Worm (Caenorhabditis elegans): ENCODE results near the gene Y42H9AR.5.
A peak's percentile ranks its signal among the peaks of the same experiment; 100 is the strongest.

Y42H9AR.5 gene

DNA sequence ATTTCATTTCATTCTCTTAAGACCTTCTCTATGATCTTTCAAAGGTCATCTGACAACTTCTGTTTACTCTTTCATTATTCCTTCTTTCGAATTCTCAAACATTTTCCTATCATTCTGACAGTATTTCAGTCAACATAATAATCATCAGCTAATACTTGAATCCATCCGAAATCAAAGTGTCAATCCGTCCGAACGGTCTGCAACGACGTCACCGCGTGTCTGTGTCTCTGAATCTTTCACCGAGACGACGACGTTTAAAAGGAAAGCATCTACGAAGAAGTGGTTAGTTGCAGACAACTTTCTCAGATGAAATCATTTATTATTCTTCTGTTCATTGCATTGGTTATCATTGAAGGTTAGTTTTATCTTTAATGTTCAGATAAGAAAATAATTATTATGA lies at the start of gene Y42H9AR.5:
Y42H9AR.5 (plus strand) TSS at position 301 of the 400 bp plus-strand sequence.
- TF ChIP-seq nhr-85 (tag) (no peak), xbp-1 (tag; optimal IDR thresholded peaks at IDR 0.05) (no peak), hlh-4 (tag; optimal IDR thresholded peaks at IDR 0.05) (no peak), ztf-11 (tag; optimal IDR thresholded peaks at IDR 0.05) (no peak), C34B4.2 (tag; optimal IDR thresholded peaks at IDR 0.05) (no peak), alr-1 (tag; optimal IDR thresholded peaks at IDR 0.05; ENCODE audit: borderline replicate concordance) (no peak), snu-23 (GFP tag; optimal IDR thresholded peaks at IDR 0.05) (no peak), mep-1 (tag; optimal IDR thresholded peaks at IDR 0.05) (no peak), nhr-20 (tag; optimal IDR thresholded peaks at IDR 0.05) (no peak), dpl-1 (GFP tag; optimal IDR thresholded peaks at IDR 0.05) (no peak), lin-14 (GFP tag; optimal IDR thresholded peaks at IDR 0.05) (no peak), mef-2 (tag; optimal IDR thresholded peaks at IDR 0.05) (no peak), Y116A8C.19 (tag; optimal IDR thresholded peaks at IDR 0.05; ENCODE audit: borderline replicate concordance) (no peak), nhr-77 (tag; optimal IDR thresholded peaks at IDR 0.05) (no peak), swsn-7 (tag; optimal IDR thresholded peaks at IDR 0.05) (no peak), hlh-17 (GFP tag; optimal IDR thresholded peaks at IDR 0.05; ENCODE audit: borderline replicate concordance) (no peak)

DNA sequence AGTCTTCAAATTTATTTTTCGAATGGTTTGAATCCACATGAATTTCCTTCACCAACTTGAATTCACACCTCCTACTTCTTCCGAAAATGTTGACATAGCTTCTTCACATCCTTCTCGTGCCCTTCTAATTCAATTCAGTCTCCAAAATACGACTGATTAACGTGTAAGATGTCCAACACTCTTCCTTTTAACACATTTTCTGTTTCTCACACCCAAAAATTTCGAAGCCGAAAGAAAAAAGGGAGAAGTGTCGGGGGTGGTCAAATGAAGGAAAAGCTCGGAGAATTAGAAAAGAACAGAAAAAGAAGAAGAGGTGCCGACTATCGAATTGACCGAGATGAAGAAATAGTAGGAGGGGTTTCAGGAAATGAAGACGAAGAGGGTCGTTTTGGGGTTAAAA lies 49.6 kb upstream of the Y42H9AR.5 start:
- TF ChIP-seq F16B12.6 (tag; optimal IDR thresholded peaks at IDR 0.05) (no peak), lin-14 (GFP tag; optimal IDR thresholded peaks at IDR 0.05) (peak; percentile 61)

DNA sequence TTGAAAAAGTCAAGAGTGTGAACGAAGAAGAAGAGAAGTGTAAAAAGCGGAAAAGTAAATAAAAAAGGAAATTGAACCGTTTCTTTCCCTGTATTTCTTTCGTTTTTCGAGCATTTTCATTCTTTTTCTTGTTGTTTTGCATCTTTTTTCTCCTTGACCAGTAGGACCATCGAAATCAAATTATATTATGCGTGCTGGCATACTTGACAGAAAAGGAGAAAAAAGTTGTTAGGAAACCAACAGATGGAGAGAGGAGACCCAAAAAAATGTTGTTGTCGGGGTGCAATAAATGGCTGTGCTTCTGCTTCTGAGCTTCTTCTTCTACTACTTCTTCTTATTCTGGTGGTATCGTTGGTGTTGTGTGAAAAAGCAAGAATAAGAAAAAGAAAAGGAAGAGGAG lies 48.4 kb upstream of the Y42H9AR.5 start:
- TF ChIP-seq lin-14 (GFP tag; optimal IDR thresholded peaks at IDR 0.05) = peak; percentile 25
- no peak for TF ChIP-seq grh-1 (GFP tag; IDR thresholded peaks at IDR 0.05)

DNA sequence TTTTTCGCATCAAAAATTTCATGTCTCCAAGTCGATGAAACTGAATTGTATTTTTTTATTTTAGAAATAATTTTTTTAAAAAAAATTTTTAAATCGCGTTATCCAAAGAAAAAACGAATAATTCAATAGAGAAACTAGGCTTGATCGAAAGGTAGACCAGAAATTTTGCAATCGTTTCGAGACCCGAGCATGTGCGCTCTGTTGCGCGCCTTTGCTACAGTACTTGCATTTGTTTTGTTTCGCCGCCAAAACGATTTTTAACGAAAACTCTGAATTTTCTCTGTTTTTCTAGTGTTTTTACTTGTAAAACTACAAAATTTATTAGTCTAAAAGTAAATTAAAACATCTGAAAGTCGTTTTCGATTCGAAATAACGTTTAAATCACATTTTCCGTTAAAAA lies 41.1 kb upstream of the Y42H9AR.5 start:
- TF ChIP-seq tbx-2 (tag; optimal IDR thresholded peaks at IDR 0.05) = no peak
- TF ChIP-seq lir-3 (tag; optimal IDR thresholded peaks at IDR 0.05; ENCODE audit: poor library complexity) = no peak
- no peak for TF ChIP-seq nhr-11 (tag; optimal IDR thresholded peaks at IDR 0.05)
- no peak for TF ChIP-seq sox-4 (tag; optimal IDR thresholded peaks at IDR 0.05)
- no peak for TF ChIP-seq fkh-4 (tag; optimal IDR thresholded peaks at IDR 0.05; ENCODE audit: borderline replicate concordance)
- no peak for TF ChIP-seq efl-3 (GFP tag; optimal IDR thresholded peaks at IDR 0.05)
- TF ChIP-seq nhr-19 (GFP tag; conservative IDR thresholded peaks at IDR 0.05) = no peak
- TF ChIP-seq hlh-17 (GFP tag; optimal IDR thresholded peaks at IDR 0.05; ENCODE audit: borderline replicate concordance) = no peak
- TF ChIP-seq ceh-90 (tag; optimal IDR thresholded peaks at IDR 0.05) = no peak
- TF ChIP-seq skn-1 (tag; optimal IDR thresholded peaks at IDR 0.05) = no peak
- TF ChIP-seq snpc-4 (tag; optimal IDR thresholded peaks at IDR 0.05) = no peak
- no peak for TF ChIP-seq isw-1 (GFP tag; IDR thresholded peaks at IDR 0.05)
- no peak for TF ChIP-seq hpl-2 (GFP tag; optimal IDR thresholded peaks at IDR 0.05)
- TF ChIP-seq mep-1 (tag; optimal IDR thresholded peaks at IDR 0.05) = no peak
- TF ChIP-seq ztf-4 (tag; optimal IDR thresholded peaks at IDR 0.05) = no peak

DNA sequence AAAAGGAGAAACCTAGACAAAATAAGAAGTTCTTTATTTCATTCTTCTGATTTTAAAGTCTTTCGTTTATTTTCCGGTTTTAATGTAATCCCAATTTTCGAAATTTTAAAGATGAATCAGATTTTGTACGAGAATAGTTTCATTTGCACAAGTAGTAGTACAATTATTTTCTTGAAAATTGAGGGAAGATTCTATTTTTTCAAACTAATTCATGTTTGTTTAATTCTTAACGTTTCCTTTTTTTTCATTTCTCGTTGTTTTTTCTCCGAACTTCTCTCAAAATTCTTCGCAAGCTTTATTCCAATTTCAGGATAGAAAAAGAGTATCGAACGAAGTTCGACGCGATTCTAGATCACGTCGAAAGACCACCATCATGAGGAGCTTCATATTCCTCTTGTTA lies 40.0 kb upstream of the Y42H9AR.5 start, which contains the start of gene sax-7:
sax-7 (plus strand) TSS at position 301 of the 400 bp plus-strand sequence.
- no peak for TF ChIP-seq egl-27 (tag; optimal IDR thresholded peaks at IDR 0.05)
- no peak for TF ChIP-seq swsn-7 (tag; optimal IDR thresholded peaks at IDR 0.05)
- no peak for TF ChIP-seq dsc-1 (tag; optimal IDR thresholded peaks at IDR 0.05)
- TF ChIP-seq ceh-90 (tag; optimal IDR thresholded peaks at IDR 0.05) = no peak
- TF ChIP-seq nhr-71 (tag; optimal IDR thresholded peaks at IDR 0.05) = no peak
- TF ChIP-seq xbp-1 (tag; optimal IDR thresholded peaks at IDR 0.05) = no peak
- TF ChIP-seq pax-3 (tag; optimal IDR thresholded peaks at IDR 0.05) = no peak
- no peak for TF ChIP-seq lsy-2 (tag; optimal IDR thresholded peaks at IDR 0.05)
- TF ChIP-seq nhr-77 (tag; optimal IDR thresholded peaks at IDR 0.05) = no peak
- no peak for TF ChIP-seq ces-1 (GFP tag; optimal IDR thresholded peaks at IDR 0.05)
- TF ChIP-seq unc-62 (GFP tag; optimal IDR thresholded peaks at IDR 0.05) = no peak
- TF ChIP-seq nhr-20 (tag; optimal IDR thresholded peaks at IDR 0.05) = no peak
- TF ChIP-seq C04F5.9 (tag; optimal IDR thresholded peaks at IDR 0.05) = no peak
- no peak for TF ChIP-seq efl-3 (GFP tag; optimal IDR thresholded peaks at IDR 0.05)
- TF ChIP-seq fkh-8 (tag; optimal IDR thresholded peaks at IDR 0.05) = no peak
- TF ChIP-seq mdl-1 (tag; optimal IDR thresholded peaks at IDR 0.05) = no peak
- no peak for TF ChIP-seq lin-14 (GFP tag; optimal IDR thresholded peaks at IDR 0.05)
- no peak for TF ChIP-seq ceh-82 (tag; optimal IDR thresholded peaks at IDR 0.05)
- no peak for TF ChIP-seq fos-1 (tag; optimal IDR thresholded peaks at IDR 0.05)
